Worm (Caenorhabditis elegans): ENCODE measurements around the gene F25G6.1.
A peak's percentile ranks its signal among the peaks of the same experiment; 100 is the strongest.
"Not testable (repeated sequence)": the region's sequence is repeated elsewhere in the genome, so short reads cannot be mapped to it uniquely, and the experiment has no call there.

Gene F25G6.1

DNA sequence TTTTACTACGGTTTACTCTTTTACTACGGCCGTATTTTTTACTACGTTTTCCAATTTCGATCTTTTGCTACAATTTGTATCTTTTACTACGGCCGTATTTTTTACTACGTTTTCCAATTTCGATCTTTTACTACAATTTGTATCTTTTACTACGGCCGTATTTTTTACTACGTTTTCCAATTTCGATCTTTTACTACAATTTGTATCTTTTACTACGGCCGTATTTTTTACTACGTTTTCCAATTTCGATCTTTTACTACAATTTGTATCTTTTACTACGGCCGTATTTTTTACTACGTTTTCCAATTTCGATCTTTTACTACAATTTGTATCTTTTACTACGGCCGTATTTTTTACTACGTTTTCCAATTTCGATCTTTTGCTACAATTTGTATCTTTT lies at the start of gene F25G6.1:
F25G6.1 (plus strand) TSS at position 301 of the 400 bp plus-strand sequence.
- not testable (repeated sequence) for TF ChIP-seq daf-8 (GFP tag; IDR thresholded peaks at IDR 0.05); sdz-12 (GFP tag; optimal IDR thresholded peaks at IDR 0.05); nhr-111 (GFP tag; optimal IDR thresholded peaks at IDR 0.05)

DNA sequence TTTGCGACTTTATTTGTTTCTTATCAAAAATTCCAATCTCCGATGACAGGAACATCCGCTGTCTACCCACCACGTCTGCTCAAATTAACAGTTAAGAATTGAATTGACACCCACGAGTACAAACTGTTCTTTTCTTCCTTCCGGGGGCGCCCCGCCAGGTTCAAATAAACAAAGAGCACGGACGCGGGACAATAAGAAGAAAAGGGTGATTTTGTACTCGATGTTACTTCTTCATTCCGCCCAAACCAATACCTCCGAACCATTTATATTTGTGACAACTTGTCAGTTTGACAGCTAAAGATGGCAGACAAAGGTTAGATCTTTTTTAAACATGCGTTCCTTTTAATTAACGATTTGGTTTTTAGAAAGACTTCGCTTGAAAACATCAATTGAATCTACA lies 49.1 kb upstream of the F25G6.1 start, which contains the start of gene otpl-6:
otpl-6 (plus strand) TSS at position 301 of the 400 bp plus-strand sequence.
- TF ChIP-seq dmd-6 (GFP tag; IDR thresholded peaks at IDR 0.05) = 0 out of 2 replicates have a peak, but pooled peaks have one; percentile 12
- no peak for TF ChIP-seq zip-11 (GFP tag; IDR thresholded peaks at IDR 0.05)
- TF ChIP-seq madf-9 (GFP tag; conservative IDR thresholded peaks at IDR 0.05) = no peak

DNA sequence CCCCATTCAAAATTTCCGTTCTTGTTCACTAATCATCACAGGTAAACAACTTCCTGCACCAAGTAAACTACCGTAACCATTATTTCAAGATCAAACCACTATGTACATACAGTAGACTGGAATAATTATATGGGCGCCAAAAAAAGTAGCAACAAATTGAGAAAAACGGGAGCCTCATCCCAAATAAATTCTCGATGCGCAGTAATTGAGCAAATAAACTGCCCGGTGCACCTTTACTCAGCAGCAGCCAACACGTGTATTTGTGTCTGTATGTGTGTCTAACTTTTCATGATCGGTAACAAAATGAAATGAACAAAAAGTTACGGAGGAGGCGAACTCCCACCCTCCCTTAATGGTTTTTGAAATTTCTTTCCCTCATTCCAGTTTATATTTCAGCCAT lies 45.6 kb upstream of the F25G6.1 start, which contains the start of gene otpl-5:
otpl-5 (plus strand) TSS at position 301 of the 400 bp plus-strand sequence.
- TF ChIP-seq egl-27 (tag; optimal IDR thresholded peaks at IDR 0.05) (no peak), duxl-1 (tag; optimal IDR thresholded peaks at IDR 0.05; ENCODE audit: poor library complexity) (no peak), zfp-2 (tag; optimal IDR thresholded peaks at IDR 0.05) (no peak), Y48G9A.11 (GFP tag; IDR thresholded peaks at IDR 0.05) (no peak), pqm-1 (tag; optimal IDR thresholded peaks at IDR 0.05) (no peak), F26F4.8 (GFP tag; conservative IDR thresholded peaks at IDR 0.05) (no peak), F10B5.3 (tag; optimal IDR thresholded peaks at IDR 0.05) (no peak), zfp-3 (GFP tag; conservative IDR thresholded peaks at IDR 0.05) (no peak), egl-43 (GFP tag; IDR thresholded peaks at IDR 0.05) (no peak), Y5F2A.4 (GFP tag; optimal IDR thresholded peaks at IDR 0.05) (no peak), rbr-2 (tag; optimal IDR thresholded peaks at IDR 0.05) (no peak), nhr-42 (GFP tag; IDR thresholded peaks at IDR 0.05) (no peak), madf-5 (GFP tag; IDR thresholded peaks at IDR 0.05) (no peak), jun-1 (tag; optimal IDR thresholded peaks at IDR 0.05) (no peak), nhr-76 (tag; optimal IDR thresholded peaks at IDR 0.05) (no peak), unc-62 (GFP tag; optimal IDR thresholded peaks at IDR 0.05 in 1 of 2) (no peak), unc-62 (tag; optimal IDR thresholded peaks at IDR 0.05) (no peak)

DNA sequence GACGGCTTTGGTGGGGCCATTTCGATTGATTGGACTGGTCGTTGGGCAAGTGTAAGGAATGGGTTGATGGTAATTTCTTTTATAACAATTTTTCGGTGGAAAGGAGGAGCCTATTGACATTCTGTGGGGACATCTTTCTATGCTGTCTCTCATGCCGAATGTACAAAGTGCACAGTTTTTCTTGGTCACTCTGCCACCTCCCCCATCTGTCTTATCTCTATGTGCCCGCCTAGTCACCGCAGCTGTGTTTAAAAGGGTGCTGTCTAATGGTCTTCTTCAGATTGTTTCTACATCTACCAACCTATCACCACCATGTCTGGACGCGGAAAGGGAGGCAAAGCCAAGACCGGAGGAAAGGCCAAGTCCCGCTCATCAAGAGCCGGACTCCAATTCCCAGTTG lies 41.8 kb upstream of the F25G6.1 start, which contains the start of the genes his-8 and his-7:
his-8 (minus strand) TSS at position 20 of the 400 bp plus-strand sequence.
his-7 (plus strand) TSS at position 313 of the 400 bp plus-strand sequence.
- peak; percentile 37; the same call in 1 of the 2 replicates for TF ChIP-seq set-16 (GFP tag; IDR thresholded peaks at IDR 0.05)

DNA sequence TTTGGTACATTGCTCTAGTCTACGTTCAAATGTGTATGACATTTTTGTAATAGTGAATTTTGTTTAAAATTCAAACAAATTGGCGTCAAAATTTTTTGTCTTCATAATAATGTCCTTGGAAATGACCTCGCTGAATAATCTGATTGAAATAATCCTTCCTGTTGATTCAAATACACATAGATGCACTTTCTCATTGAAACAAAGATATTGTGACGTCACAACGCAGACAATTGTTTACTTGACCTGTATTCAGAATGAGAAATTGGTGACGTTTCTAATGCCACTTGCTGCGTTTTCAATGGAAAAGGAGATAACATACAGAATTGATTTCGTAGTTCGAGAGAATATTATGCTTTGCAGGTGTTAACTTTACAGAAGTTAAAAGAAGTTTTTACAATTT lies 40.9 kb upstream of the F25G6.1 start:
- TF ChIP-seq zip-2 (tag; optimal IDR thresholded peaks at IDR 0.05) (no peak), egl-43 (GFP tag; IDR thresholded peaks at IDR 0.05) (no peak), dpl-1 (GFP tag; optimal IDR thresholded peaks at IDR 0.05) (no peak), R02D3.7 (tag; optimal IDR thresholded peaks at IDR 0.05) (no peak), nhr-111 (GFP tag; optimal IDR thresholded peaks at IDR 0.05) (no peak), ZK546.5 (tag; optimal IDR thresholded peaks at IDR 0.05) (no peak), hmg-1.1 (GFP tag; IDR thresholded peaks at IDR 0.05) (no peak), madf-5 (GFP tag; IDR thresholded peaks at IDR 0.05) (no peak)

DNA sequence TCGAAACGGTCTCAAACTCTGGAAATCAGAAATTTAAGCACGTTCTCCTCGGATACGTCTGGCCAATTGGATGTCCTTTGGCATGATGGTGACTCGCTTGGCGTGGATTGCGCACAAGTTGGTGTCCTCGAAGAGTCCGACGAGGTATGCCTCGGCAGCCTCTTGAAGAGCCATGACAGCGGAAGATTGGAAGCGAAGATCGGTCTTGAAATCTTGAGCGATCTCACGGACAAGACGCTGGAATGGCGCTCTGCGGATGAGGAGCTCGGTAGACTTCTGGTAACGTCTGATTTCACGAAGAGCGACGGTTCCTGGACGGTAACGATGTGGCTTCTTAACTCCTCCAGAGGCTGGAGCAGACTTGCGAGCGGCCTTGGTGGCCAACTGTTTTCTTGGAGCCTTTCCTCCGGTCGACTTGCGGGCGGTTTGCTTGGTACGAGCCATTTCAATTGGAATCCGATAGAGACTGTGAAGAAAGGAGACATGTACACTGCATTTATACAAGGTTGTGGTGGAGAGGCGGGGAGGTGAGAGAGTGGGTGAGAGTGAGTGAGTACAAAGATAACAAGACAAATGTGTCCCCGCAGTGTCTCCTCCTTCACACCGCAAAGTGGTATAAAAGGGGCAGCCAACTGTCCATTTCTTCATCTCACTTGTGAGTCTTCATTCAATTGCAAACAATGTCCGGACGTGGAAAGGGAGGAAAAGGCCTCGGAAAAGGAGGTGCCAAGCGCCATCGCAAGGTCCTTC lies 40.2 kb upstream of the F25G6.1 start, which contains the start of the genes his-6 and his-5:
his-6 (minus strand) TSS at position 444 of the 750 bp plus-strand sequence.
his-5 (plus strand) TSS at position 681 of the 750 bp plus-strand sequence.
- TF ChIP-seq lin-29 (GFP tag; IDR thresholded peaks at IDR 0.05) (0 out of 2 replicates have a peak, but pooled peaks have one; percentile 12), mes-2 (tag; optimal IDR thresholded peaks at IDR 0.05; ENCODE audit: poor library complexity, severe bottlenecking) (peak; percentile 48), dmd-6 (GFP tag; IDR thresholded peaks at IDR 0.05) (peak; percentile 66), nhr-102 (tag; optimal IDR thresholded peaks at IDR 0.05) (peak; percentile 61), duxl-1 (tag; optimal IDR thresholded peaks at IDR 0.05; ENCODE audit: poor library complexity) (peak; percentile 16), dmd-9 (GFP tag; IDR thresholded peaks at IDR 0.05) (0 out of 2 replicates have a peak, but pooled peaks have one; percentile 27), tra-1 (GFP tag; IDR thresholded peaks at IDR 0.05) (peak; percentile 14; the same call in 1 of the 2 replicates), T26A8.4 (GFP tag; IDR thresholded peaks at IDR 0.05) (peak; percentile 80), egl-43 (GFP tag; IDR thresholded peaks at IDR 0.05) (peak; percentile 56; the same call in 1 of the 2 replicates), hmg-1.1 (GFP tag; IDR thresholded peaks at IDR 0.05) (peak; percentile 30; the same call in 1 of the 2 replicates), php-3 (GFP tag; IDR thresholded peaks at IDR 0.05) (peak; percentile 74; the same call in 1 of the 2 replicates), hlh-11 (tag; optimal IDR thresholded peaks at IDR 0.05) (peak; percentile 64), set-16 (GFP tag; IDR thresholded peaks at IDR 0.05) (peak; percentile 70), mxl-3 (GFP tag; optimal IDR thresholded peaks at IDR 0.05) (peak; percentile 5), pha-4 (GFP tag; IDR thresholded peaks at IDR 0.05) (peak; percentile 89)
- TF ChIP-seq pha-4 (tag; optimal IDR thresholded peaks at IDR 0.05) = not testable (repeated sequence)
